Fruit fly (Drosophila melanogaster): ENCODE data around the gene CG17896.
A peak's percentile ranks its signal among the peaks of the same experiment; 100 is the strongest.

CG17896 gene

DNA sequence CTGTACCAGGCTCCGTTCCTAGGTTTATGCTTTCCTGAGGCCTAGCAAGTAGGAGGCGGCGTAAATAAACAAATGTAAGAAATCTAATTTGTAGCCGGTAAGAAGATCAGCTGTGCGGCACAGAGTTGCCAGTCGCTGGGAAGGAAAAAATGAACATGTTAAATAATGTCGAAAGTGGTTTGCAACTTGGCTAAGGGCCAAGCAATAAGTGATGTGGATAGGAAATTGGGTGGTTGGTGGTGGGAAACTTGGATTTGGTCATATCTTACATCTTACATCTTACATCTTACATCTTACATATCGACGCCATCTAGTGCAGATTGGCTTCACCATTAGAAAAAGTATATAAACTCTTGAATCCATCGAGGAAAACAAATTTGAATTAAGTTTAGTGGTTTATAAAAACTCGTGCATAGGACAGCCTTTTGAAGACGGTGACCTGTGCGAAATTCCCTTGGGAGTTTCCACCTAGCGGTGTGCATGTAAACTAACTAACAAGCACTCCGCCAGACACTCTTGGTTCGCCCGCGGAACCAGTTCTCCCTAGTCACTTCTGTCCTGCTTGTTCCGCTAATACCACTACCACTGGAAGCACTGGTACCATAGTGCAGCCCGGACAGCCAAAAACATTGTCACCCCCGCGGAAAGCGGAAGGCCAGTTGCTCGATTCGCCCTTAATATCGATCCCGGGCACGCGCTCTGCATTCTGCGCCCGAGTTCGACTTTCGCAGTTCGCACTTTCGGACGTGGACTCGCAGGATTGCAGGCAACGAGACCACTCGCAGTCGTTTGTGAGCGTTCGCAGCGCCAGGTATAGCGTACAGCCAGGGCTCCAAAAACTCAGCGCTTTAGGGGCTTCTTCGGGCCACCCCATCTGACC lies 36.7 kb upstream of the CG17896 start, which contains the start of the genes CG4293 and Appl (continued):
- TF ChIP-seq slbo (GFP tag; IDR thresholded peaks at IDR 0.05) (no peak), CG7963 (GFP tag; IDR thresholded peaks at IDR 0.05; ENCODE audit: partially characterized antibody) (no peak), CG18764 (GFP tag; optimal IDR thresholded peaks at IDR 0.05) (no peak), CG7556 (GFP tag; optimal IDR thresholded peaks at IDR 0.05) (no peak), odd (GFP tag; optimal IDR thresholded peaks at IDR 0.05) (no peak), CHES-1-like (GFP tag; optimal IDR thresholded peaks at IDR 0.05) (peak; percentile 23), CG10147 (GFP tag; optimal IDR thresholded peaks at IDR 0.05) (peak; percentile 9), Atf-2 (GFP tag; optimal IDR thresholded peaks at IDR 0.05) (no peak), CG16815 (GFP tag; optimal IDR thresholded peaks at IDR 0.05) (no peak), wek (GFP tag; optimal IDR thresholded peaks at IDR 0.05) (no peak), CG8388 (GFP tag; optimal IDR thresholded peaks at IDR 0.05) (no peak), pan (optimal IDR thresholded peaks at IDR 0.05) (no peak), pan (GFP tag; optimal IDR thresholded peaks at IDR 0.05 in 1 of 2, IDR thresholded peaks at IDR 0.05 in 1 of 2) (no peak), Dek (tag; optimal IDR thresholded peaks at IDR 0.05) (no peak), amos (GFP tag; IDR thresholded peaks at IDR 0.05; ENCODE audit: partially characterized antibody) (peak; percentile 63), mirr (GFP tag; optimal IDR thresholded peaks at IDR 0.05) (no peak), NfI (GFP tag; optimal IDR thresholded peaks at IDR 0.05) (no peak), z (GFP tag; IDR thresholded peaks at IDR 0.05) (no peak), CG17612 (GFP tag; IDR thresholded peaks at IDR 0.05) (no peak), vnd (GFP tag; IDR thresholded peaks at IDR 0.05; ENCODE audit: partially characterized antibody) (no peak), sima (GFP tag; optimal IDR thresholded peaks at IDR 0.05) (no peak), CG10366 (GFP tag; IDR thresholded peaks at IDR 0.05) (no peak), Spps (tag; optimal IDR thresholded peaks at IDR 0.05) (no peak), Six4 (GFP tag; optimal IDR thresholded peaks at IDR 0.05) (no peak), CG11723 (GFP tag; optimal IDR thresholded peaks at IDR 0.05) (no peak), CG17186 (GFP tag; optimal IDR thresholded peaks at IDR 0.05) (no peak), Hr39 (optimal IDR thresholded peaks at IDR 0.05) (no peak), CG14965 (GFP tag; optimal IDR thresholded peaks at IDR 0.05; ENCODE audit: borderline replicate concordance) (no peak), Elba2 (GFP tag; optimal IDR thresholded peaks at IDR 0.05) (peak; percentile 38), CG15269 (tag; optimal IDR thresholded peaks at IDR 0.05) (no peak), chif (GFP tag; optimal IDR thresholded peaks at IDR 0.05) (no peak), CkIIα-i1 (GFP tag; IDR thresholded peaks at IDR 0.05) (no peak), CG12236 (GFP tag; optimal IDR thresholded peaks at IDR 0.05) (no peak), CG11093 (GFP tag; IDR thresholded peaks at IDR 0.05) (no peak), CG9817 (tag; optimal IDR thresholded peaks at IDR 0.05) (no peak), CG14667 (GFP tag; IDR thresholded peaks at IDR 0.05) (no peak), zen (tag; optimal IDR thresholded peaks at IDR 0.05) (no peak), sna (GFP tag; IDR thresholded peaks at IDR 0.05; ENCODE audit: partially characterized antibody) (0 out of 2 replicates have a peak, but pooled peaks have one; percentile 20)

DNA sequence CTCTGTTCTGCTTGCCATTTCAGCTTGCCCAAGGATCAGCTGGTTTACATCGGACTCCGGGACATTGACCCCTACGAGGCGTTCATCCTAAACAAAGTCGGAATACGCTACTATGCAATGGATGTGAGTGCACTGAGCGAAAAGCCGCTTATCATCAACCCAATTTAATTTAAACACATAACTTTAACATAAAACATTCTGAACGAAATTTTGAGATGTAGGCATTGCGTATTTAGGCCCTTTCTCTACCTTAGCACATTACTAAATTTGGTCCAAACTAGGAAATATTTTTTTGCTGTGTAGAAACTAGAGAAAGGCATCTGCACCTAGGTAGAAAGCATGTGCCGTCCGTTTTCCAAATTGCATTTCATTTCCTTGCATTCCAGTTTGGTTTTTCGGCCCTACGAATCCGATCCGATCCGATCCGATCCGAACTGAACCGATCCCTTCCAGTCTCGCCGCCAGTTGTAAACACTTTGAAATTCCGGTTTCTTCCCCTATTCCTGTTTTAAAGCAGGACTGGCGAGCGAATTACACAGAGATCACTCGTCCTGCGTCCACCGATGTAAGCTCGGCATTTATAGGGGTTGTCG lies 33.3 kb upstream of the CG17896 start:
- TF ChIP-seq CG9727 (GFP tag; optimal IDR thresholded peaks at IDR 0.05) (peak; percentile 92), salm (tag; optimal IDR thresholded peaks at IDR 0.05) (no peak), CG4404 (GFP tag; IDR thresholded peaks at IDR 0.05) (peak; percentile 93), CG31365 (tag; optimal IDR thresholded peaks at IDR 0.05) (no peak), CG17361 (GFP tag; IDR thresholded peaks at IDR 0.05) (peak; percentile 56; the same call in 1 of the 3 replicates), Trl (optimal IDR thresholded peaks at IDR 0.05) (no peak), Trl (GFP tag; optimal IDR thresholded peaks at IDR 0.05) (peak; percentile 76), Antp (GFP tag; optimal IDR thresholded peaks at IDR 0.05) (peak; percentile 57), CG5953 (GFP tag; IDR thresholded peaks at IDR 0.05) (no peak), HLH54F (GFP tag; optimal IDR thresholded peaks at IDR 0.05) (peak; percentile 30), ci (GFP tag; IDR thresholded peaks at IDR 0.05) (peak; percentile 71; the same call in 2 of the 3 replicates), CG8924 (tag; optimal IDR thresholded peaks at IDR 0.05) (peak; percentile 78), CG7839 (tag; optimal IDR thresholded peaks at IDR 0.05) (peak; percentile 58)

Data from whole organism, embryonic.